Worm (Caenorhabditis elegans): ENCODE measurements around the gene F26D11.2.

DNA sequence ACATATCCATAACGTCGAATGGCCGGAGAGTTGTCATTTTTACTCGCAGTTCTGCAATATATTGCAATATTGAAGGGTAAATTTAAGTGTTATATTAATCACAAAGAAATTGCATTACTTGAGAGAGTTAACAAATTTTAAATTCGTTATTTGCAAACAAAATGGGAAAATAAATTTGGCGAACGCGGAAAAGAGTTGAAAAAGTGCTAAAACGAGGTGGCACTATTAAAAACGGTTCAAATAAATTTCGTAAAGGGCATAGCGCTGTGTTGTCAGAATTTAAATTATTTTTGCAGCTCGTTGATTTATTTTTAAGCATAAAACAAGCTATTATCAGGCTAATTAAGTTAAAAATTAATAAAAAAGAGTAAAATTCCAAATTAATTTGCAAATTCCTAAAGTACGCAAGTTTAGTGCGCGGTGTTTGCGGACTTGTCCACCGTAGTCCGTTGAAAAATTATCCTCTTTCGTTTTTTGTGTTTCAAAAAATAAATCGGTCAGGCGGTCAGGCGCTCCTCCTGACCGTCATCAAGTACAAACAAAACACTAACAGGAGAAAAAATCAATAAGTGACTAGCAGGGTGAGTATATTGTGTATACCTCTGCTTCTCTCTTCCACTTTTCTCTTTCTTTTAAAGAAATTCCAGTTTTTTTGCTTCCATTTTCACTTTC, 24.4 kb downstream of the F26D11.2 start, which contains the start of the genes natb-1 and abhd-12:
- TF ChIP-seq ama-1 (optimal IDR thresholded peaks at IDR 0.05) (no peak), unc-86 (tag; optimal IDR thresholded peaks at IDR 0.05) (no peak), zip-4 (GFP tag; optimal IDR thresholded peaks at IDR 0.05) (no peak), elt-2 (tag; optimal IDR thresholded peaks at IDR 0.05) (no peak), lin-35 (GFP tag; optimal IDR thresholded peaks at IDR 0.05) (peak; percentile 44 to 81), unc-62 (GFP tag; optimal IDR thresholded peaks at IDR 0.05) (no peak), jun-1 (tag; optimal IDR thresholded peaks at IDR 0.05) (no peak), hlh-4 (tag; optimal IDR thresholded peaks at IDR 0.05) (no peak), nhr-84 (tag; optimal IDR thresholded peaks at IDR 0.05) (no peak), C04F5.9 (tag; optimal IDR thresholded peaks at IDR 0.05) (no peak)

Measured in whole organism, L1 larva.